Worm (Caenorhabditis elegans): ENCODE data around the gene gop-3.

DNA sequence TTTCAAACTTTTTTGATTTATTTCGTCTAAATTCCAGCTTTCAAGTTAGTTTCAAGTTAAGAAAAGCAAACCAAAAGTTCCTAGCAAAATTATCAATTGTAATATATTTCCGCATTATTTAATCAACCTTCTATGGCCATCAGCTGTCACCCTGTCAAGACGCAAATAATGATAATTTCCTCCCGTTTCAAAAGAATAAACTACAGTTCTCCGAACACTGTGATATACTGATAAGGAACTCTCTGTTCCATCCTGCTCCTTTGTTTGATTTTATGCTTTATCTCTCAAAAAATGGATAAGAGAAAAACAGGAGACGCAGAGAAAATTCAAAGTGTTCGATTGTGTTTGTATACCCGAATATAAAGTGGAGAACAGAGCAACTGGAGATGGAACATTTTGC, 30.8 kb downstream of the gop-3 start:
- TF ChIP-seq R02D3.7 (tag; optimal IDR thresholded peaks at IDR 0.05), result no peak
- no peak for TF ChIP-seq nhr-237 (tag; optimal IDR thresholded peaks at IDR 0.05)
- no peak for TF ChIP-seq ceh-9 (tag; optimal IDR thresholded peaks at IDR 0.05)
- TF ChIP-seq nhr-25 (tag; optimal IDR thresholded peaks at IDR 0.05), result no peak
- no peak for TF ChIP-seq nhr-77 (tag; optimal IDR thresholded peaks at IDR 0.05)
- TF ChIP-seq ceh-82 (tag; optimal IDR thresholded peaks at IDR 0.05), result no peak
- no peak for TF ChIP-seq eor-1 (tag; optimal IDR thresholded peaks at IDR 0.05)

Measured in whole organism, L3 larva.